Fruit fly (Drosophila melanogaster): Measurements from ENCODE around the gene CG34166.

Gene CG34166

DNA sequence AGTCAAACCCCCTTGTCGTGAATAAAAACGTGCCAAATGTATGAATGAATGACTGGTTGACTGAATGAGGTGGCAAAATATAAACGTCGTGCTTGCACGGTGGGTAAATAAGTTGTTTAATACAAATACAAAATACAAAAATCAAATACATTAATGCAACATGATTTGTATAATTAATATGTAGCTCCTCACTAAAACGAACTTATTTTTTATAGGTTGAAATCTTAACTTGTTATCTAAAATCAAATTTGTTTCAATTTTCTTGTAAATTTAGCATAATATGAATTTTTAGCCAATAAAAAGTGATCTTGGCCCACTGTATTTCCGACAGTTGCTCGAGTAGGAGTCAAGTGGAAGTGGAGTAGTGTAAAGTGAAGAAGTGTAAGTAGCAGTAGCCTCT, 45.1 kb upstream of the CG34166 start (continued):
- TF ChIP-seq ttk (GFP tag; IDR thresholded peaks at IDR 0.05) (no peak), NfI (GFP tag; optimal IDR thresholded peaks at IDR 0.05) (no peak), Drgx (GFP tag; IDR thresholded peaks at IDR 0.05) (0 out of 2 replicates have a peak, but pooled peaks have one; percentile 8), tup (GFP tag; optimal IDR thresholded peaks at IDR 0.05) (no peak), CG7357 (GFP tag; IDR thresholded peaks at IDR 0.05) (no peak), bsh (GFP tag; optimal IDR thresholded peaks at IDR 0.05) (peak in 1 of 2 experiments; percentile 15), CG17359 (tag; optimal IDR thresholded peaks at IDR 0.05) (peak; percentile 9), Hr51 (GFP tag; optimal IDR thresholded peaks at IDR 0.05) (peak in 1 of 2 experiments; percentile 30), CG8944 (GFP tag; optimal IDR thresholded peaks at IDR 0.05) (no peak), NK7.1 (GFP tag; optimal IDR thresholded peaks at IDR 0.05) (no peak), D19A (tag; optimal IDR thresholded peaks at IDR 0.05) (peak; percentile 3), CG11093 (GFP tag; IDR thresholded peaks at IDR 0.05) (no peak), Eip74EF (GFP tag; optimal IDR thresholded peaks at IDR 0.05) (peak in 1 of 2 experiments; percentile 40), PHDP (tag; optimal IDR thresholded peaks at IDR 0.05) (peak; percentile 36), CG2116 (GFP tag; optimal IDR thresholded peaks at IDR 0.05) (no peak), dmrt99B (tag; optimal IDR thresholded peaks at IDR 0.05) (peak; percentile 53), lab (GFP tag; optimal IDR thresholded peaks at IDR 0.05) (peak; percentile 15), Sox102F (GFP tag; optimal IDR thresholded peaks at IDR 0.05) (peak; percentile 31), CG2678 (tag; optimal IDR thresholded peaks at IDR 0.05) (peak; percentile 38), Doc2 (GFP tag; IDR thresholded peaks at IDR 0.05) (no peak), CG6765 (GFP tag; optimal IDR thresholded peaks at IDR 0.05) (no peak), CG11723 (GFP tag; optimal IDR thresholded peaks at IDR 0.05) (no peak), CG31224 (GFP tag; IDR thresholded peaks at IDR 0.05) (no peak), hbn (GFP tag; IDR thresholded peaks at IDR 0.05; ENCODE audit: partially characterized antibody) (no peak), HmgZ (tag; optimal IDR thresholded peaks at IDR 0.05) (no peak), fd64A (GFP tag; optimal IDR thresholded peaks at IDR 0.05) (no peak), CG7745 (tag; optimal IDR thresholded peaks at IDR 0.05) (no peak), gsb (GFP tag; IDR thresholded peaks at IDR 0.05) (no peak), CG2712 (tag; optimal IDR thresholded peaks at IDR 0.05) (peak; percentile 24), twi (tag; optimal IDR thresholded peaks at IDR 0.05) (no peak), Trl (optimal IDR thresholded peaks at IDR 0.05) (no peak), Trl (GFP tag; optimal IDR thresholded peaks at IDR 0.05) (no peak), hth (optimal IDR thresholded peaks at IDR 0.05) (no peak), jumu (GFP tag; optimal IDR thresholded peaks at IDR 0.05) (no peak), gem (tag; optimal IDR thresholded peaks at IDR 0.05) (peak; percentile 52), CG14441 (GFP tag; IDR thresholded peaks at IDR 0.05) (no peak), pzg (GFP tag; optimal IDR thresholded peaks at IDR 0.05) (no peak), CG12391 (tag; optimal IDR thresholded peaks at IDR 0.05) (peak; percentile 6), Gsc (GFP tag; IDR thresholded peaks at IDR 0.05) (no peak), pum (GFP tag; optimal IDR thresholded peaks at IDR 0.05) (no peak), lov (optimal IDR thresholded peaks at IDR 0.05) (no peak), lov (GFP tag; IDR thresholded peaks at IDR 0.05) (no peak), Doc3 (GFP tag; IDR thresholded peaks at IDR 0.05; ENCODE audit: partially characterized antibody) (no peak), CG12659 (GFP tag; optimal IDR thresholded peaks at IDR 0.05) (peak; percentile 1), Awh (GFP tag; IDR thresholded peaks at IDR 0.05) (no peak), CG9437 (GFP tag; optimal IDR thresholded peaks at IDR 0.05) (no peak), CG33213 (GFP tag; optimal IDR thresholded peaks at IDR 0.05) (no peak), peb (GFP tag; IDR thresholded peaks at IDR 0.05) (no peak), CG13424 (tag; optimal IDR thresholded peaks at IDR 0.05) (peak; percentile 5), row (GFP tag; IDR thresholded peaks at IDR 0.05) (peak; percentile 54; the same call in 1 of the 3 replicates), CG9797 (GFP tag; optimal IDR thresholded peaks at IDR 0.05) (no peak)

Data from whole organism, embryonic.